Worm (Caenorhabditis elegans): Measurements from ENCODE around the gene ttr-52.

- TF ChIP-seq nhr-10 (tag; optimal IDR thresholded peaks at IDR 0.05) = no peak
- no peak for TF ChIP-seq skn-1 (tag; optimal IDR thresholded peaks at IDR 0.05)
- no peak for TF ChIP-seq ceh-82 (tag; optimal IDR thresholded peaks at IDR 0.05)
- no peak for TF ChIP-seq elt-1 (tag; optimal IDR thresholded peaks at IDR 0.05)
- TF ChIP-seq lin-11 (tag; optimal IDR thresholded peaks at IDR 0.05) = no peak
- TF ChIP-seq ztf-4 (tag; optimal IDR thresholded peaks at IDR 0.05) = no peak
- no peak for TF ChIP-seq nhr-237 (tag; optimal IDR thresholded peaks at IDR 0.05)
- no peak for TF ChIP-seq crh-2 (tag; optimal IDR thresholded peaks at IDR 0.05)
- TF ChIP-seq lin-13 (GFP tag; optimal IDR thresholded peaks at IDR 0.05) = no peak
Observed at ce11 chrIII:13383159-13383558, 21.4 kb upstream of the ttr-52 start.
